Worm (Caenorhabditis elegans): ENCODE data around the gene C17H12.6.
"Not testable (repeated sequence)": the region's sequence is repeated elsewhere in the genome, so short reads cannot be mapped to it uniquely, and the experiment has no call there.

Gene C17H12.6

ce11 chrIV:6832194-6832593 lies 9.9 kb upstream of the C17H12.6 start:
- TF ChIP-seq nhr-237 (tag; optimal IDR thresholded peaks at IDR 0.05), result no peak
- no peak for TF ChIP-seq ztf-11 (tag; optimal IDR thresholded peaks at IDR 0.05)
- no peak for TF ChIP-seq T20F7.1 (GFP tag; optimal IDR thresholded peaks at IDR 0.05)
- TF ChIP-seq unc-62 (GFP tag; optimal IDR thresholded peaks at IDR 0.05 in 1 of 2), result peak in 1 of 2 experiments; percentile 94
- TF ChIP-seq unc-62 (tag; optimal IDR thresholded peaks at IDR 0.05), result no peak
- no peak for TF ChIP-seq ceh-44 (GFP tag; IDR thresholded peaks at IDR 0.05)

ce11 chrIV:6829902-6830301 lies 7.6 kb upstream of the C17H12.6 start, which contains the start of gene H20E11.1:
TSS of gene H20E11.1 (plus strand) at chrIV:6830145.
- TF ChIP-seq dve-1 (tag; optimal IDR thresholded peaks at IDR 0.05; ENCODE audit: insufficient read depth) (peak; percentile 23), nhr-10 (tag; optimal IDR thresholded peaks at IDR 0.05) (no peak), daf-12 (tag; optimal IDR thresholded peaks at IDR 0.05) (no peak), daf-16 (GFP tag; optimal IDR thresholded peaks at IDR 0.05) (no peak), daf-16 (tag; optimal IDR thresholded peaks at IDR 0.05) (peak; percentile 30), dmd-6 (GFP tag; IDR thresholded peaks at IDR 0.05) (0 out of 2 replicates have a peak, but pooled peaks have one; percentile 18), nhr-237 (tag; optimal IDR thresholded peaks at IDR 0.05) (no peak), php-3 (GFP tag; IDR thresholded peaks at IDR 0.05) (peak; percentile 81; the same call in 1 of the 2 replicates), unc-62 (GFP tag; optimal IDR thresholded peaks at IDR 0.05 in 1 of 2) (peak in 1 of 2 experiments; percentile 70), unc-62 (tag; optimal IDR thresholded peaks at IDR 0.05) (no peak), pqm-1 (tag; optimal IDR thresholded peaks at IDR 0.05) (peak; percentile 67), nhr-28 (tag; optimal IDR thresholded peaks at IDR 0.05) (peak; percentile 36)

- TF ChIP-seq nhr-25 (tag; optimal IDR thresholded peaks at IDR 0.05; ENCODE audit: borderline replicate concordance, insufficient read depth); ztf-11 (tag; optimal IDR thresholded peaks at IDR 0.05); attf-4 (tag; optimal IDR thresholded peaks at IDR 0.05): not testable (repeated sequence)
These were observed 5.2 kb upstream of the C17H12.6 start, which contains the start of gene H20E11.2 for ce11 chrIV:6827477-6827876. TSS of gene H20E11.2 (plus strand) at chrIV:6827777.

ce11 chrIV:6824622-6825021 lies 2.3 kb upstream of the C17H12.6 start, which contains the start of gene H20E11.3:
TSS of gene H20E11.3 (plus strand) at chrIV:6824816.
- TF ChIP-seq nhr-42 (GFP tag; IDR thresholded peaks at IDR 0.05), result no peak
- TF ChIP-seq egl-43 (GFP tag; IDR thresholded peaks at IDR 0.05), result no peak
- no peak for TF ChIP-seq duxl-1 (tag; optimal IDR thresholded peaks at IDR 0.05; ENCODE audit: poor library complexity)
- no peak for TF ChIP-seq arid-1 (GFP tag; conservative IDR thresholded peaks at IDR 0.05)
- peak; percentile 59; the same call in 1 of the 2 replicates for TF ChIP-seq dmd-6 (GFP tag; IDR thresholded peaks at IDR 0.05)
- TF ChIP-seq Y75B8A.6 (GFP tag; IDR thresholded peaks at IDR 0.05), result no peak
- no peak for TF ChIP-seq daf-16 (GFP tag; optimal IDR thresholded peaks at IDR 0.05)
- TF ChIP-seq daf-16 (tag; optimal IDR thresholded peaks at IDR 0.05), result peak; percentile 37
- no peak for TF ChIP-seq madf-9 (GFP tag; conservative IDR thresholded peaks at IDR 0.05)
- no peak for TF ChIP-seq nhr-48 (tag; optimal IDR thresholded peaks at IDR 0.05)
- TF ChIP-seq dve-1 (tag; optimal IDR thresholded peaks at IDR 0.05; ENCODE audit: insufficient read depth), result peak; percentile 4
- no peak for TF ChIP-seq saeg-2 (GFP tag; IDR thresholded peaks at IDR 0.05)
- no peak for TF ChIP-seq ztf-11 (tag; optimal IDR thresholded peaks at IDR 0.05)
- no peak for TF ChIP-seq nhr-102 (tag; optimal IDR thresholded peaks at IDR 0.05)
- no peak for TF ChIP-seq F49E8.2 (tag; optimal IDR thresholded peaks at IDR 0.05; ENCODE audit: borderline replicate concordance)
- TF ChIP-seq zfp-3 (GFP tag; conservative IDR thresholded peaks at IDR 0.05), result no peak
- peak; percentile 38 for TF ChIP-seq aha-1 (tag)
- TF ChIP-seq pqm-1 (tag; optimal IDR thresholded peaks at IDR 0.05), result peak; percentile 19

- TF ChIP-seq T20F7.1 (GFP tag; optimal IDR thresholded peaks at IDR 0.05), result no peak
- TF ChIP-seq unc-62 (GFP tag; optimal IDR thresholded peaks at IDR 0.05 in 1 of 2), result peak in 1 of 2 experiments; percentile 98
- TF ChIP-seq unc-62 (tag; optimal IDR thresholded peaks at IDR 0.05), result no peak
These were observed 597 bp downstream of the C17H12.6 start for ce11 chrIV:6821709-6822108.

ce11 chrIV:6818369-6818768 lies 3.9 kb downstream of the C17H12.6 start, which contains the start of gene C17H12.8:
TSS of gene C17H12.8 (plus strand) at chrIV:6818703.
- TF ChIP-seq daf-16 (GFP tag; optimal IDR thresholded peaks at IDR 0.05) (no peak), daf-16 (tag; optimal IDR thresholded peaks at IDR 0.05) (peak; percentile 84), lim-7 (GFP tag; IDR thresholded peaks at IDR 0.05) (no peak), dve-1 (tag; optimal IDR thresholded peaks at IDR 0.05; ENCODE audit: insufficient read depth) (peak; percentile 74), pqm-1 (tag; optimal IDR thresholded peaks at IDR 0.05) (peak; percentile 55), dmd-6 (GFP tag; IDR thresholded peaks at IDR 0.05) (peak; percentile 64; the same call in 1 of the 2 replicates), unc-62 (GFP tag; optimal IDR thresholded peaks at IDR 0.05 in 1 of 2) (no peak), unc-62 (tag; optimal IDR thresholded peaks at IDR 0.05) (no peak), php-3 (GFP tag; IDR thresholded peaks at IDR 0.05) (peak; percentile 54; the same call in 1 of the 2 replicates), nhr-6 (tag; optimal IDR thresholded peaks at IDR 0.05) (no peak), nhr-28 (tag; optimal IDR thresholded peaks at IDR 0.05) (peak; percentile 4), unc-39 (tag; optimal IDR thresholded peaks at IDR 0.05) (no peak), daf-8 (GFP tag; IDR thresholded peaks at IDR 0.05) (no peak), lin-13 (GFP tag; optimal IDR thresholded peaks at IDR 0.05) (no peak)

Data from whole organism, L4 larva.